Worm (Caenorhabditis elegans) whole organism, mixed stage, embryonic: Measurements from ENCODE around the gene sap-49.

Source experiments
- M03D4.4 ChIP-seq: sonication (generic microtip); optimal IDR thresholded peaks from 2 replicates; lab custom pipeline; 2017; ENCODE audit warnings: mild to moderate bottlenecking, missing genetic modification characterization, missing compliant biosample characterization
- bed-3 ChIP-seq: fragments of 200-800 bp; sonication (Bioruptor generic); optimal IDR thresholded peaks from 3 replicates; lab custom pipeline; 2018; ENCODE audit warnings: mild to moderate bottlenecking, missing genetic modification characterization, moderate library complexity, missing compliant biosample characterization
- ceh-39 ChIP-seq: fragments of 150-350 bp; optimal IDR thresholded peaks from 2 replicates; lab custom pipeline; 2014; ENCODE audit warnings: missing biosample characterization, missing genetic modification characterization
- ceh-43 ChIP-seq: fragments of 200-800 bp; sonication (Bioruptor generic); optimal IDR thresholded peaks from 2 replicates; lab custom pipeline; 2018; ENCODE audit warnings: mild to moderate bottlenecking, missing genetic modification characterization, moderate library complexity, missing compliant biosample characterization
- ceh-83 ChIP-seq: fragments of 200-800 bp; sonication (Bioruptor generic); optimal IDR thresholded peaks from 2 replicates; lab custom pipeline; 2018; ENCODE audit warnings: mild to moderate bottlenecking, missing genetic modification characterization, missing compliant biosample characterization
- ces-1 ChIP-seq: fragments of 150-350 bp; optimal IDR thresholded peaks from 2 replicates; lab custom pipeline; 2014; ENCODE audit warnings: missing biosample characterization, missing genetic modification reagents, missing genetic modification characterization
- cnd-1 ChIP-seq: fragments of 200-800 bp; sonication (Bioruptor generic); optimal IDR thresholded peaks from 2 replicates; lab custom pipeline; 2018; ENCODE audit warnings: mild to moderate bottlenecking, missing genetic modification characterization, missing compliant biosample characterization
- drap-1 ChIP-seq: fragments of 200-800 bp; sonication (Bioruptor generic); optimal IDR thresholded peaks from 3 replicates; lab custom pipeline; 2018; ENCODE audit warnings: mild to moderate bottlenecking, missing genetic modification characterization, missing compliant biosample characterization
- elt-1 ChIP-seq: sonication (generic microtip); optimal IDR thresholded peaks from 2 replicates; lab custom pipeline; 2017; ENCODE audit warnings: missing genetic modification characterization, mild to moderate bottlenecking, missing compliant biosample characterization, antibody characterized with exemption, moderate library complexity, borderline replicate concordance; ENCODE audit not compliant: insufficient read depth
- elt-3 ChIP-seq: fragments of 150-350 bp; optimal IDR thresholded peaks from 2 replicates; lab custom pipeline; 2014; ENCODE audit warnings: missing biosample characterization, missing genetic modification characterization
- flh-1 ChIP-seq: fragments of 200-800 bp; sonication (Bioruptor generic); optimal IDR thresholded peaks from 2 replicates; lab custom pipeline; 2018; ENCODE audit warnings: mild to moderate bottlenecking, missing genetic modification characterization, moderate library complexity, missing compliant biosample characterization
- ham-2 ChIP-seq: fragments of 200-800 bp; sonication (Bioruptor generic); optimal IDR thresholded peaks from 2 replicates; lab custom pipeline; 2018; ENCODE audit warnings: mild to moderate bottlenecking, missing genetic modification characterization, missing compliant biosample characterization
- hlh-1 ChIP-seq: fragments of 150-350 bp; optimal IDR thresholded peaks from 2 replicates; lab custom pipeline; 2014; ENCODE audit warnings: missing biosample characterization, missing genetic modification reagents, missing genetic modification characterization
- lin-13 ChIP-seq: fragments of 150-350 bp; optimal IDR thresholded peaks from 2 replicates; lab custom pipeline; 2014; ENCODE audit warnings: missing biosample characterization, missing genetic modification characterization
- lsy-2 ChIP-seq: fragments of 150-350 bp; optimal IDR thresholded peaks from 2 replicates; lab custom pipeline; 2014; ENCODE audit warnings: missing biosample characterization, missing genetic modification characterization
- mab-5 ChIP-seq: fragments of 150-350 bp; optimal IDR thresholded peaks from 2 replicates; lab custom pipeline; 2014; ENCODE audit warnings: missing biosample characterization, missing genetic modification characterization
- mep-1 ChIP-seq: fragments of 150-350 bp; optimal IDR thresholded peaks from 2 replicates; lab custom pipeline; 2017; ENCODE audit warnings: missing biosample characterization, missing genetic modification reagents, missing genetic modification characterization, inconsistent platforms
- nhr-2 ChIP-seq: fragments of 150-350 bp; optimal IDR thresholded peaks from 2 replicates; lab custom pipeline; 2014; ENCODE audit warnings: missing biosample characterization, missing genetic modification characterization
- nhr-28 ChIP-seq: fragments of 150-350 bp; optimal IDR thresholded peaks from 2 replicates; lab custom pipeline; 2014; ENCODE audit warnings: missing biosample characterization, missing genetic modification characterization
- pha-4 ChIP-seq: fragments of 150-350 bp; optimal IDR thresholded peaks from 2 replicates; lab custom pipeline; 2018; ENCODE audit warnings: missing biosample characterization, missing genetic modification reagents, missing genetic modification characterization
- snpc-4 ChIP-seq: fragments of 150-350 bp; optimal IDR thresholded peaks from 2 replicates; lab custom pipeline; 2014; ENCODE audit warnings: missing biosample characterization, missing genetic modification characterization
- unc-120 ChIP-seq: sonication (generic microtip); optimal IDR thresholded peaks from 2 replicates; lab custom pipeline; 2017; ENCODE audit warnings: missing genetic modification characterization, missing compliant biosample characterization; ENCODE audit not compliant: poor library complexity, severe bottlenecking
- unc-62 ChIP-seq: fragments of 150-350 bp; optimal IDR thresholded peaks from 2 replicates; lab custom pipeline; 2014; ENCODE audit warnings: missing biosample characterization, missing genetic modification reagents, missing genetic modification characterization
- zip-8 ChIP-seq: fragments of 150-350 bp; optimal IDR thresholded peaks from 2 replicates; lab custom pipeline; 2014; ENCODE audit warnings: missing biosample characterization, missing genetic modification characterization
- ztf-11 ChIP-seq: fragments of 150-350 bp; optimal IDR thresholded peaks from 2 replicates; lab custom pipeline; 2014; ENCODE audit warnings: missing biosample characterization, missing genetic modification characterization

Gene sap-49

DNA sequence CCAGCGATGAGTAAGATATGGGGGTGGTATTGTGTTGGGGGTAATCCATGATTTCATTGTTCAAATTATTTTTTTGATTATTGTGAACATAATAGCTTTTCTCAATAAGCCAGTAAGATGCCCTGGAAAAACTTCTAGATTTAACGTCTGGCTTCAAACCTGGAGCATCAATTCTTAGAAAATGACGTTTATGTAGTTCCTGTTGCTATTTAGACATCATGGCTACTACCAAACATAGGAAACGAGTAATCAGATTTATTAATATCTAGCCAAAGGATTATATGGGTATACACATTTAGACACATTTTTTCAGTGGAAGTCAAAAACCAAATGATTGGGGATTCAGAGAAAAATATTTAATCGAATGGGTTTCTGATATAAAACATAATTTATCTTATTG lies 24.0 kb upstream of the sap-49 start:
- TF ChIP-seq elt-1 (tag; lab: Kevin White, UChicago) (no peak), drap-1 (no peak), pha-4 (tag; lab: Kevin White, UChicago) (no peak), elt-3 (no peak), snpc-4 (tag; lab: Kevin White, UChicago) (no peak), mep-1 (tag; lab: Kevin White, UChicago) (no peak), nhr-28 (tag; lab: Kevin White, UChicago) (no peak), ztf-11 (tag; lab: Kevin White, UChicago) (no peak), bed-3 (GFP tag; lab: Kevin White, UChicago) (no peak), unc-62 (GFP tag; lab: Kevin White, UChicago) (no peak), M03D4.4 (tag; lab: Kevin White, UChicago) (no peak), ceh-43 (no peak)

DNA sequence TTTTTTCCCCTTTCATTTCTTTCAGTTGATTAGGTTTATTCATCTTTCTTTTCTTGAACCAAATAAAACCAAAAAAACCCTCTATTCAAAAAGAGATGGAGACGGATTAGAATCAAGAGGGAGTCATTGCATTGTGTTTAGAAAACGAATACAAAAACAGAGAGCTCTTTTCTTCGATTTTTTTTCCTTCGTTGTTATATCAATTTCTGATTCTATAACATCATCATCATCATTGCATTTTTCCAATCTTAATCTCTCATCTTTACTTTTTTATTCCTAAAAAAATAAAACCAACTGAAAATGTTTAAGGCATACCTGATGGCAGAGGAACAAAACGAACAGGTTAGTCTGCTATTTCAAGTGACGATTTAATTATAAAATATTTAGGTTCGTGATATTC lies 23.2 kb upstream of the sap-49 start, which contains the start of gene T05H10.8:
Gene T05H10.8, plus strand, starts transcription at position 301 of the 400 bp plus-strand sequence.
- no peak for TF ChIP-seq ham-2 (GFP tag; lab: Kevin White, UChicago)
- no peak for TF ChIP-seq nhr-28 (tag; lab: Kevin White, UChicago)
- no peak for TF ChIP-seq elt-1 (tag; lab: Kevin White, UChicago)
- no peak for TF ChIP-seq lsy-2 (tag; lab: Kevin White, UChicago)
- no peak for TF ChIP-seq unc-120 (tag; lab: Kevin White, UChicago)

DNA sequence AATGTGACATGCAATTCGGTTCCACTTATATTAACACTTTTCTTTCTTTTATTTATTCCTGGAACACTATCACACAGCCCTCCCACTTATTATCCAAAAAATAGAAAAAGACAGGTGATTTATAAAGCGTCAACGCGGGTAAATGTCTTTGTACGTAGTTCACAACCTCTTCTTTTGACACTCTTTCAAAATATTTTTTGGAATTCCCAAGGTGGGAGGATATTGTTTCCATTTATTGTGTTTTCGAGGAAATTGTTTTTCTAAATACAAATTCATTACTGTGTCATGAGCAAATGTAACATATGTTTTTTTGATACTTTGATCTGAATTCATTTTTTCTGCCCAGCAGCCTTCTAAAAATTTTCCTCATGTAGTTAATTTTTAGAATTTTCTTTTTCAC lies 22.3 kb upstream of the sap-49 start:
- no peak for TF ChIP-seq ztf-11 (tag; lab: Kevin White, UChicago)

DNA sequence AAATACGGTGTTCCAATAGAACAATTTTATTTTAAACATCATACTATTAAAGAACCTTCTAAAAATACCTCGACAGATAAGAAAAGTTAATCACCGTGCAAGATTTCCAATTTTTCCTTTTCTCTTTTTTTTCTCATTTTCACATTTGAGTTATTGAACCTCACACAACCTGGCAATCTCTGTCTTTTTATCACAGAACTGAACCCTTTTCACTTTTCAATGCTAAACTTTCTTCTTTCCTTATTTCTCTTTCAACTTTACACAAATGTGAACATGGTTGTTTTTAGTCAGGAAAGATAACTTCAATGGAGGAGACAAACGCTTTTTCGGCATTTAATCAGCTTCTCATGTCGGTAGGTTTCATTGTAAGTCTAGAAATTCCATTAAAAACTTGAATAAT lies 17.3 kb upstream of the sap-49 start, which contains the start of gene T05H10.4:
Gene T05H10.4, plus strand, starts transcription at position 301 of the 400 bp plus-strand sequence.
- no peak for TF ChIP-seq flh-1 (GFP tag; lab: Kevin White, UChicago)
- TF ChIP-seq nhr-2 (tag; lab: Kevin White, UChicago) = no peak
- TF ChIP-seq bed-3 (GFP tag; lab: Kevin White, UChicago) = no peak
- TF ChIP-seq ham-2 (GFP tag; lab: Kevin White, UChicago) = no peak
- no peak for TF ChIP-seq mab-5
- no peak for TF ChIP-seq elt-1 (tag; lab: Kevin White, UChicago)

- TF ChIP-seq ces-1 (GFP tag; lab: Kevin White, UChicago) = peak; percentile 33
- no peak for TF ChIP-seq lin-13
- TF ChIP-seq cnd-1 (tag; lab: Kevin White, UChicago) = peak; percentile 51
These were observed 16.6 kb upstream of the sap-49 start for ce11 chrII:8052172-8052571.

- TF ChIP-seq ceh-39 = no peak
- peak; percentile 94 for TF ChIP-seq zip-8
- TF ChIP-seq nhr-2 (tag; lab: Kevin White, UChicago) = peak; percentile 56
- TF ChIP-seq lsy-2 (tag; lab: Kevin White, UChicago) = no peak
- no peak for TF ChIP-seq hlh-1 (tag; lab: Kevin White, UChicago)
- TF ChIP-seq pha-4 (tag; lab: Kevin White, UChicago) = no peak
- no peak for TF ChIP-seq unc-62 (GFP tag; lab: Kevin White, UChicago)
- no peak for TF ChIP-seq flh-1 (GFP tag; lab: Kevin White, UChicago)
These were observed 15.8 kb upstream of the sap-49 start for ce11 chrII:8051330-8051729.

DNA sequence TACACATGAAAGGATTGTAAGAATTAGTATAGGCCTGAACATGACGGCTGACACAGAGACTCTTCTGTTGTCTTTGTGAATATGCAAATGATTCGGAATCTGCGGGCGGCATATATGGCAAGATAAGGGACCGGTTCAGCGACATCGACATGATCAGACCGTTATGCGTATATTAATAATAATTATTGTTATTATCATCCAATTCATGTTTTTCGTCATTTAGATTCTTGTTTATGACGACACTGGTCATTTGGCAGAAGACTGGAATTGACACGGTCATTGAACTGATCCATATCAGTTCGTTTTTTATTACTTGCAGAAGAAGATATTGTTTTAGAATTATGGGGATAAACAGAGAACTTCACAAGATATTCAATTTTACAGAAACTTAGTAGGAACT lies 14.9 kb upstream of the sap-49 start, which contains the start of gene mtre-1:
Gene mtre-1, minus strand, starts transcription at position 101 of the 400 bp plus-strand sequence.
- TF ChIP-seq ham-2 (GFP tag; lab: Kevin White, UChicago) = no peak
- peak; percentile 41 for TF ChIP-seq elt-1 (tag; lab: Kevin White, UChicago)

- TF ChIP-seq ceh-83 (no peak), nhr-2 (tag; lab: Kevin White, UChicago) (no peak), snpc-4 (tag; lab: Kevin White, UChicago) (no peak), unc-120 (tag; lab: Kevin White, UChicago) (no peak), ztf-11 (tag; lab: Kevin White, UChicago) (no peak)
These were observed 11.7 kb upstream of the sap-49 start, which contains the start of gene apn-1 for ce11 chrII:8047264-8047663. Gene apn-1 (plus strand): TSS chrII:8047564.
